Worm (Caenorhabditis elegans): ENCODE data around the gene ZC132.9.
"Not testable (repeated sequence)": the region's sequence is repeated elsewhere in the genome, so short reads cannot be mapped to it uniquely, and the experiment has no call there.

The ZC132.9 gene

DNA sequence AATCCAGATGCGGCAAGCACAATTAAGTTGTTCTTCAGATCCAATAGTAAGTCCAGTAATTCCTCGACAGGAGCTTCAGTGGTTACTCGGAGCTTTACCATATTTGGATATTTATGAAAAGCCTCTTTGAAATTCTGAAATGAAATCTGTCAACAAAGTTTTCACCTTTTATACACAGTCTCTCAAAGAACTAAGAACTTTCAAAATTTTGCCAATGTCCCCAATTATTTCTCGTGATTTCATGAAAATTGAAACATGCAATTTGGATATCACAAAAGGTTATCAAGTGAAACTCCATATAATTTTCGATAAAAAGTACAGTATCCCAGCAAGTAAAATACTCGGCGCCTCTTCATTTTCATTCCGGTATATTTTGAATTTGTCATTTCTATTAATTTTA, 23.8 kb downstream of the ZC132.9 start, which contains the start of gene F47D2.11:
Gene F47D2.11 (minus strand): TSS at position 101 of the 400 bp plus-strand sequence.
- TF ChIP-seq skn-1 (tag; optimal IDR thresholded peaks at IDR 0.05) (no peak), ama-1 (optimal IDR thresholded peaks at IDR 0.05) (no peak), F13H6.1 (tag; optimal IDR thresholded peaks at IDR 0.05) (no peak), ceh-16 (tag; optimal IDR thresholded peaks at IDR 0.05) (no peak), ceh-82 (tag; optimal IDR thresholded peaks at IDR 0.05) (no peak), ZK546.5 (tag; optimal IDR thresholded peaks at IDR 0.05) (no peak), nhr-77 (tag; optimal IDR thresholded peaks at IDR 0.05) (no peak), mab-5 (tag; optimal IDR thresholded peaks at IDR 0.05) (no peak), crh-2 (tag; optimal IDR thresholded peaks at IDR 0.05) (no peak), sem-4 (tag; optimal IDR thresholded peaks at IDR 0.05) (no peak), elt-3 (tag; optimal IDR thresholded peaks at IDR 0.05) (no peak), elt-1 (tag; optimal IDR thresholded peaks at IDR 0.05) (no peak), snpc-4 (tag; optimal IDR thresholded peaks at IDR 0.05) (no peak), dmd-4 (tag; optimal IDR thresholded peaks at IDR 0.05) (no peak), sma-3 (GFP tag; optimal IDR thresholded peaks at IDR 0.05) (no peak), Y55F3AM.14 (GFP tag; optimal IDR thresholded peaks at IDR 0.05) (no peak), blmp-1 (tag; optimal IDR thresholded peaks at IDR 0.05; ENCODE audit: insufficient read depth) (no peak), nhr-12 (tag; optimal IDR thresholded peaks at IDR 0.05) (no peak), zag-1 (tag; optimal IDR thresholded peaks at IDR 0.05) (no peak), nhr-237 (tag; optimal IDR thresholded peaks at IDR 0.05) (no peak)

DNA sequence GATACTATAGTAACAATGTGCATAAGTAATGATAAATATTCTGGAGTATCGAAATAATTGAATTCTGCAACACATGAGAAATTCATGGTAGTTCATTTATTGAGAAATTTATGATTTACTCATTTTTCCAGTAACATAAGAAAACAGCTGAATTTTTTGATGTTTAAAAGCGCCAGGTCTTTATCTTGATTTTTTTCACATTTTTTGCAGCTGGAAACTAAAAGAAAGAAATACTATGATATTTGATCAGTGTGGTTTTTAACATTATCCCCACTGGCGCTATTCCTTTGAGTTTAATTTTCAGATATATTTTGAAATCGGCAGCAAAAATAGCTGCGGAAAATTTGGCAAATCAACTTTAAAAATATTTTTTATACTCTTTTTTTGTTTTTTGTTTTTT, 26.3 kb downstream of the ZC132.9 start, which contains the start of gene srh-194:
Gene srh-194 (minus strand): TSS at position 101 of the 400 bp plus-strand sequence.
- TF ChIP-seq mab-5 (tag; optimal IDR thresholded peaks at IDR 0.05); unc-62 (GFP tag; optimal IDR thresholded peaks at IDR 0.05); nhr-10 (tag; optimal IDR thresholded peaks at IDR 0.05): not testable (repeated sequence)

DNA sequence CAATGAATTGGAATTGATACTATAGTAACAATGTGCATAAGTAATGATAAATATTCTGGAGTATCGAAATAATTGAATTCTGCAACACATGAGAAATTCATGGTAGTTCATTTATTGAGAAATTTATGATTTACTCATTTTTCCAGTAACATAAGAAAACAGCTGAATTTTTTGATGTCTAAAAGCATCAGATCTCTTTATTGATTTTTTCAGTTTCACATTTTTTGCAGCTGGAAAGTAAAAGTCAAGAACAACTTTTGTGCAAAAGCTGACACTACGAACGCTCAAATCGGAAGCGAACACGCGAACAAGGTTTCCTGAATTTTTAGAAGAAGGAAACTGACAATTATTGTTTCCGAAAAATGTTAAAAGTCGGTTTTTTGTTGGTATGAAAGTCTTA, 29.7 kb downstream of the ZC132.9 start, which contains the start of gene srh-193:
Gene srh-193 (minus strand): TSS at position 101 of the 400 bp plus-strand sequence.
- TF ChIP-seq mbf-1, mdl-1, unc-39 (tag; optimal IDR thresholded peaks at IDR 0.05): not testable (repeated sequence)

DNA sequence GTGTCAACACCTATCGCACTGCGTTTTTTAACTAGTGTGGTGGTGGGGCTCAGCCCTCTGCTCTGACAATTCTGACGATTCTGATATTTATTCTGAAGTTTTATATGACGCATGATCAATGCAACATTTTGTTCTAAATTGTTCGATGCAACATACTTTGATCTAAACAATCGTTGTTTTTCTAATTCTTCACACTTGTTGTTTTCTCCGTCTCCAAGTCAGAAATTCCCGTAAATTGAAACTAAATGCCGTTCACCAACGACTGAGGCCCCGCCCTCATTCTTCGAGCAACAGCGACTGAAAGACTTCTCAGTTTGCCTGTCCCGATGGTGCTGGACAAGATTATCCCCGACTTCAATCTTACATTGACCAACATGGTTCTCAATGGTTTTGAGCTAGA, 35.0 kb downstream of the ZC132.9 start, which contains the start of gene srt-19:
Gene srt-19 (plus strand): TSS at position 301 of the 400 bp plus-strand sequence.
- not testable (repeated sequence) for TF ChIP-seq ZK546.5, ztf-4, snpc-4 (tag; optimal IDR thresholded peaks at IDR 0.05)

DNA sequence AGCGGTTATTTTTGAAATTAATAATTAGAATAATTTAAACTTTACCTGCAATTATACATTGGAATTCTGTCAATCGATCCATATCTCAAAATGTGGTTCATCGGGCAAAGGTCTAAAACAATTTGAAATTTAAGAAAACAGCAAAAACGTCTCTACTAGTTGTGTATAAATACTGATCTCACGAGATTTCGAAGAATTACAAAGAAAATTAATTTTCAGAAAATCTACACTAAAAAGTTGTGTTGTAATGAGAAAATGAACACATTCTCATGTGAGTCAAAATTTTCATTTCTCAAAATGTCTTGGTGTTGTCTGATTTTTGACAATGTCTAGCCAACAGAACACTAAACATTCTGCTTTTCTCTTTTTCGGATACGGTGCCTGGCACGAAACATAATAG, 38.1 kb downstream of the ZC132.9 start, which contains the start of gene srt-37:
Gene srt-37 (minus strand): TSS at position 101 of the 400 bp plus-strand sequence.
- TF ChIP-seq nhr-6, elt-3, ZK546.5 (tag; optimal IDR thresholded peaks at IDR 0.05): not testable (repeated sequence)

DNA sequence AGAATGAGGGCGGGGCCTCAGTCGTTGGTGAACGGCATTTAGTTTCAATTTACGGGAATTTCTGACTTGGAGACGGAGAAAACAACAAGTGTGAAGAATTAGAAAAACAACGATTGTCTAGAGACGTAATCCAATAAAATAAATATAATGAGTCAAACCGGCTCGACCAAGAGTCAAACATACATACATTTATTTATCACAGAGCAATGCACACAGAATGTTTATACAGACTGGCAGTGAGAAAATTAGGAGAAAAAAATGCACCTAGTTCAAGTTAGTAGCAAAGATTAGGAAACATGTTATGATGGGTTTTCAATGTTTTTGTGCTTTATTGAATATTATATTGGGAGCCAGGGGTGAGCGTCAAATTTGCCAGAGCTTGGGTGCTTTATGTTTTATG, 41.0 kb downstream of the ZC132.9 start, which contains the start of gene srt-20:
Gene srt-20 (minus strand): TSS at position 101 of the 400 bp plus-strand sequence.
- TF ChIP-seq mab-5 (tag; optimal IDR thresholded peaks at IDR 0.05); fos-1 (tag; optimal IDR thresholded peaks at IDR 0.05); ztf-1 (GFP tag; conservative IDR thresholded peaks at IDR 0.05): not testable (repeated sequence)

DNA sequence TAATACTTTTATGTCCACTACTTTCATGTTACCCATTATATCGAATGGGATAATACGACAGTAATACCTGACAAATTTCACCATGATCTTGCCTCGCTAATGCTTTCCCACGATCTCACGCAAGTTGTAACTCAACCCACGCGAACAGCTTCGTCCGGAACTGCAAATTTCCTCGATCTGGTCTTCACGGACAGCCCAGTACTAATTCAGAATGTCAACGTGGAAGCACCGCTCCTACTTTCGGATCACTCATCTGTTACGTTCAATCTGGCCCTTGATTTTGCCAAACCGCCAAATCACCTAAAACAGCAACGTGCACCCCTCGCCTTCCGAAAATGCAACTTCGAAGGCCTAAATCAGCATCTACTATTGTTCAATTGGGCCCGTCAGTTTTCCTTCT, 46.4 kb downstream of the ZC132.9 start:
- TF ChIP-seq nhr-23 (tag; optimal IDR thresholded peaks at IDR 0.05) (no peak), nhr-25 (tag; optimal IDR thresholded peaks at IDR 0.05) (no peak), ztf-11 (tag; optimal IDR thresholded peaks at IDR 0.05) (no peak), mab-5 (tag; optimal IDR thresholded peaks at IDR 0.05) (no peak), nhr-21 (tag; optimal IDR thresholded peaks at IDR 0.05) (no peak), lin-39 (tag; optimal IDR thresholded peaks at IDR 0.05) (no peak), alr-1 (tag; optimal IDR thresholded peaks at IDR 0.05) (no peak), egl-27 (tag; optimal IDR thresholded peaks at IDR 0.05) (no peak), ama-1 (optimal IDR thresholded peaks at IDR 0.05) (no peak), crh-2 (tag; optimal IDR thresholded peaks at IDR 0.05) (no peak), lin-13 (GFP tag; optimal IDR thresholded peaks at IDR 0.05) (no peak)

All from whole organism, L2 larva.